Worm (Caenorhabditis elegans) whole organism, young adult: ENCODE results near the gene pigk-1.

Source experiments
- B0019.2 ChIP-seq: fragments of 200-800 bp; sonication (Bioruptor generic); conservative IDR thresholded peaks from 2 replicates; pipeline ENCODE4 v1.3.6; 2022; ENCODE audit warnings: missing genetic modification reagents, missing genetic modification characterization, missing compliant biosample characterization
- C06A6.2 ChIP-seq: fragments of 200-800 bp; sonication (Bioruptor generic); conservative IDR thresholded peaks from 2 replicates; pipeline ENCODE4 v1.3.6; 2022; ENCODE audit warnings: missing genetic modification characterization, missing compliant biosample characterization
- F22D6.2 ChIP-seq: sonication (generic microtip); optimal IDR thresholded peaks from 2 replicates; lab custom pipeline; 2016; ENCODE audit warnings: mild to moderate bottlenecking, missing genetic modification characterization, missing compliant biosample characterization
- F33H1.4 ChIP-seq: fragments of 200-800 bp; sonication (Bioruptor generic); IDR thresholded peaks from 2 replicates; pipeline ENCODE4 v1.3.6; 2022; ENCODE audit warnings: missing genetic modification reagents, missing genetic modification characterization, missing compliant biosample characterization
- F37B4.10 ChIP-seq: fragments of 200-800 bp; sonication (Bioruptor generic); IDR thresholded peaks from 2 replicates; pipeline ENCODE4 v1.3.6; 2022; ENCODE audit warnings: missing genetic modification characterization, missing compliant biosample characterization
- F49E8.2 ChIP-seq: sonication (generic microtip); optimal IDR thresholded peaks from 3 replicates; lab custom pipeline; 2017; ENCODE audit warnings: missing genetic modification characterization, mild to moderate bottlenecking, missing compliant biosample characterization, antibody characterized with exemption, moderate library complexity; ENCODE audit not compliant: insufficient read depth
- F57A8.1 ChIP-seq: fragments of 200-800 bp; sonication (Bioruptor generic); optimal IDR thresholded peaks from 2 replicates; lab custom pipeline; 2018; ENCODE audit warnings: mild to moderate bottlenecking, missing genetic modification characterization, moderate library complexity, missing compliant biosample characterization
- F57C9.4 ChIP-seq: sonication (generic microtip); optimal IDR thresholded peaks from 2 replicates; lab custom pipeline; 2017; ENCODE audit warnings: mild to moderate bottlenecking, missing genetic modification characterization, missing compliant biosample characterization
- K12H6.12 ChIP-seq: fragments of 200-800 bp; sonication (Bioruptor generic); optimal IDR thresholded peaks from 2 replicates; lab custom pipeline; 2018; ENCODE audit warnings: mild to moderate bottlenecking, missing genetic modification characterization, missing compliant biosample characterization
- Y53G8AR.9 ChIP-seq: fragments of 200-800 bp; sonication (Bioruptor generic); conservative IDR thresholded peaks from 2 replicates; pipeline ENCODE4 v1.3.6; 2022; ENCODE audit warnings: missing genetic modification reagents, missing genetic modification characterization, missing compliant biosample characterization
- Y56A3A.18 ChIP-seq: fragments of 200-800 bp; sonication (Bioruptor generic); IDR thresholded peaks from 2 replicates; pipeline ENCODE4 v1.3.6; 2022; ENCODE audit warnings: missing genetic modification reagents, missing genetic modification characterization, missing compliant biosample characterization
- ZK185.1 ChIP-seq: sonication (generic microtip); optimal IDR thresholded peaks from 2 replicates; lab custom pipeline; 2016; ENCODE audit warnings: mild to moderate bottlenecking, missing genetic modification characterization, missing compliant biosample characterization; ENCODE audit not compliant: poor library complexity, severe bottlenecking
- ama-1 ChIP-seq, 3 experiments: fragments of 150-350 bp in 1 of 3; sonication (generic microtip) in 2 of 3; optimal IDR thresholded peaks; 2 replicates each; lab custom pipeline; 2014 to 2018; ENCODE audit warnings: missing biosample characterization in 2 of 3, missing genetic modification characterization in 2 of 3, missing genetic modification reagents in 2 of 3
- aptf-2 ChIP-seq: fragments of 200-800 bp; sonication (Bioruptor generic); conservative IDR thresholded peaks from 2 replicates; pipeline ENCODE4 v1.3.6; 2022; ENCODE audit warnings: missing genetic modification reagents, missing genetic modification characterization, missing compliant biosample characterization
- attf-5 ChIP-seq: fragments of 200-800 bp; sonication (Bioruptor generic); optimal IDR thresholded peaks from 2 replicates; lab custom pipeline; 2018; ENCODE audit warnings: mild to moderate bottlenecking, missing genetic modification characterization, missing compliant biosample characterization
- attf-6 ChIP-seq: fragments of 200-800 bp; sonication (Bioruptor generic); IDR thresholded peaks from 2 replicates; pipeline ENCODE4 v1.3.6; 2022; ENCODE audit warnings: missing genetic modification reagents, missing genetic modification characterization, missing compliant biosample characterization
- cebp-2 ChIP-seq: fragments of 200-800 bp; sonication (Bioruptor generic); IDR thresholded peaks from 2 replicates; pipeline ENCODE4 v1.3.6; 2022; ENCODE audit warnings: missing genetic modification characterization, missing compliant biosample characterization
- ceh-40 ChIP-seq: fragments of 200-800 bp; sonication (Bioruptor generic); IDR thresholded peaks from 2 replicates; pipeline ENCODE4 v1.3.6; 2022; ENCODE audit warnings: missing genetic modification characterization, missing compliant biosample characterization
- ceh-58 ChIP-seq: fragments of 200-800 bp; sonication (Bioruptor generic); IDR thresholded peaks from 2 replicates; pipeline ENCODE4 v1.3.6; 2022; ENCODE audit warnings: missing genetic modification characterization, missing compliant biosample characterization
- ceh-91 ChIP-seq: fragments of 200-800 bp; sonication (Bioruptor generic); IDR thresholded peaks from 2 replicates; pipeline ENCODE4 v1.3.6; 2022; ENCODE audit warnings: missing genetic modification reagents, missing genetic modification characterization, missing compliant biosample characterization
- chd-7 ChIP-seq: sonication (generic microtip); optimal IDR thresholded peaks from 2 replicates; lab custom pipeline; 2016; ENCODE audit warnings: mild to moderate bottlenecking, missing genetic modification characterization, moderate library complexity, missing compliant biosample characterization
- dox-1 ChIP-seq: fragments of 200-800 bp; sonication (Bioruptor generic); IDR thresholded peaks from 2 replicates; pipeline ENCODE4 v1.3.6; 2022; ENCODE audit warnings: missing genetic modification reagents, missing genetic modification characterization, missing compliant biosample characterization
- dpff-1 ChIP-seq: sonication (generic microtip); optimal IDR thresholded peaks from 2 replicates; lab custom pipeline; 2017; ENCODE audit warnings: mild to moderate bottlenecking, missing genetic modification characterization, missing compliant biosample characterization
- egl-44 ChIP-seq: fragments of 200-800 bp; sonication (Bioruptor generic); IDR thresholded peaks from 2 replicates; pipeline ENCODE4 v1.3.6; 2022; ENCODE audit warnings: missing genetic modification reagents, missing genetic modification characterization, missing compliant biosample characterization
- fkh-3 ChIP-seq: sonication (generic microtip); optimal IDR thresholded peaks from 2 replicates; lab custom pipeline; 2016; ENCODE audit warnings: mild to moderate bottlenecking, missing genetic modification characterization, missing compliant biosample characterization
- gei-17 ChIP-seq: fragments of 200-800 bp; sonication (Bioruptor generic); optimal IDR thresholded peaks from 2 replicates; lab custom pipeline; 2018; ENCODE audit warnings: mild to moderate bottlenecking, missing genetic modification characterization, missing compliant biosample characterization
- hlh-26 ChIP-seq: fragments of 200-800 bp; sonication (Bioruptor generic); conservative IDR thresholded peaks from 2 replicates; pipeline ENCODE4 v1.3.6; 2022; ENCODE audit warnings: missing genetic modification reagents, missing genetic modification characterization, missing compliant biosample characterization
- hrde-1 ChIP-seq: sonication (generic microtip); optimal IDR thresholded peaks from 2 replicates; lab custom pipeline; 2016; ENCODE audit warnings: missing genetic modification characterization, mild to moderate bottlenecking, missing compliant biosample characterization, moderate library complexity, missing genotype, missing genetic modification reagents, borderline replicate concordance
- hsf-1 ChIP-seq: fragments of 200-800 bp; sonication (Bioruptor generic); IDR thresholded peaks from 2 replicates; pipeline ENCODE4 v1.3.6; 2022; ENCODE audit warnings: missing genetic modification reagents, missing genetic modification characterization, missing compliant biosample characterization
- lag-1 ChIP-seq: fragments of 200-800 bp; sonication (Bioruptor generic); IDR thresholded peaks from 2 replicates; pipeline ENCODE4 v1.3.6; 2022; ENCODE audit warnings: missing genetic modification reagents, missing genetic modification characterization, missing compliant biosample characterization
- let-607 ChIP-seq, 2 experiments: fragments of 200-800 bp in 1 of 2; sonication (Bioruptor generic) in 1 of 2; sonication (generic microtip) in 1 of 2; optimal IDR thresholded peaks; 2 replicates each; lab custom pipeline; 2016 to 2018; ENCODE audit warnings: mild to moderate bottlenecking in 2 of 2, missing compliant biosample characterization in 2 of 2, missing genetic modification characterization in 2 of 2, moderate library complexity in 2 of 2, missing genotype in 1 of 2
- lin-26 ChIP-seq: fragments of 200-800 bp; sonication (Bioruptor generic); IDR thresholded peaks from 2 replicates; pipeline ENCODE4 v1.3.6; 2022; ENCODE audit warnings: missing genetic modification reagents, missing genetic modification characterization, missing compliant biosample characterization
- lir-1 ChIP-seq: fragments of 200-800 bp; sonication (Bioruptor generic); conservative IDR thresholded peaks from 2 replicates; pipeline ENCODE4 v1.3.6; 2022; ENCODE audit warnings: missing genetic modification reagents, missing genetic modification characterization, missing compliant biosample characterization
- mxl-1 ChIP-seq: sonication (generic microtip); optimal IDR thresholded peaks from 2 replicates; lab custom pipeline; 2016; ENCODE audit warnings: missing genetic modification characterization, missing compliant biosample characterization
- nhr-120 ChIP-seq: fragments of 200-800 bp; sonication (Bioruptor generic); IDR thresholded peaks from 2 replicates; pipeline ENCODE4 v1.3.6; 2022; ENCODE audit warnings: missing genetic modification characterization, missing compliant biosample characterization
- nhr-80 ChIP-seq: sonication (generic microtip); optimal IDR thresholded peaks from 2 replicates; lab custom pipeline; 2016; ENCODE audit warnings: missing genetic modification characterization, missing compliant biosample characterization
- pha-4 ChIP-seq: fragments of 150-350 bp; sonication (generic microtip); optimal IDR thresholded peaks from 2 replicates; lab custom pipeline; 2014; ENCODE audit warnings: missing biosample characterization, missing genetic modification reagents, missing genetic modification characterization
- rcor-1 ChIP-seq: fragments of 200-800 bp; sonication (Bioruptor generic); IDR thresholded peaks from 2 replicates; pipeline ENCODE4 v1.3.6; 2022; ENCODE audit warnings: missing genetic modification reagents, missing genetic modification characterization, missing compliant biosample characterization
- rpc-1 ChIP-seq, 2 experiments: fragments of 150-350 bp in 1 of 2; sonication (generic microtip) in 1 of 2; optimal IDR thresholded peaks; 2 replicates each; lab custom pipeline; 2014 to 2018; ENCODE audit warnings: missing biosample characterization in 1 of 2, missing genetic modification characterization in 1 of 2, missing genetic modification reagents in 1 of 2, missing genotype in 1 of 2
- sea-2 ChIP-seq: fragments of 200-800 bp; sonication (Bioruptor generic); IDR thresholded peaks from 2 replicates; pipeline ENCODE4 v1.3.6; 2022; ENCODE audit warnings: missing genetic modification characterization, missing compliant biosample characterization
- sptf-2 ChIP-seq: fragments of 200-800 bp; sonication (Bioruptor generic); optimal IDR thresholded peaks from 2 replicates; lab custom pipeline; 2018; ENCODE audit warnings: mild to moderate bottlenecking, missing genetic modification characterization, missing compliant biosample characterization
- xnd-1 ChIP-seq: sonication (generic microtip); optimal IDR thresholded peaks from 2 replicates; lab custom pipeline; 2016; ENCODE audit warnings: missing genotype, missing genetic modification reagents, missing genetic modification characterization, missing compliant biosample characterization
- zim-3 ChIP-seq: sonication (generic microtip); optimal IDR thresholded peaks from 2 replicates; lab custom pipeline; 2017; ENCODE audit warnings: mild to moderate bottlenecking, missing genetic modification characterization, moderate library complexity, missing compliant biosample characterization
- ztf-18 ChIP-seq: sonication (generic microtip); optimal IDR thresholded peaks from 2 replicates; lab custom pipeline; 2016; ENCODE audit warnings: missing genotype, mild to moderate bottlenecking, missing genetic modification characterization, missing compliant biosample characterization

The pigk-1 gene

ce11 chrIV:11082789-11083235, 27.0 kb downstream of the pigk-1 start (continued):
- TF ChIP-seq sea-2 (GFP tag; lab: Robert Waterston, UW) (no peak), ZK185.1 (peak; percentile 91), K12H6.12 (tag; lab: Kevin White, UChicago) (peak; percentile 90), attf-5 (GFP tag; lab: Kevin White, UChicago) (peak; percentile 89), F57C9.4 (tag; lab: Kevin White, UChicago) (no peak), rpc-1 (optimal IDR thresholded peaks at IDR 0.05; lab: Kevin White, UChicago) (no peak), rpc-1 (tag; optimal IDR thresholded peaks at IDR 0.05; lab: Kevin White, UChicago) (no peak), F33H1.4 (GFP tag; lab: Robert Waterston, UW) (peak; percentile 62), F22D6.2 (peak; percentile 64), dox-1 (peak; percentile 83), lir-1 (GFP tag; lab: Robert Waterston, UW) (peak; percentile 97), chd-7 (tag; lab: Kevin White, UChicago) (peak; percentile 90), let-607 (tag; optimal IDR thresholded peaks at IDR 0.05; lab: Kevin White, UChicago) (peak; percentile 85 to 87), rcor-1 (GFP tag; lab: Robert Waterston, UW) (peak; percentile 63), ztf-18 (tag; lab: Kevin White, UChicago) (peak; percentile 69), gei-17 (GFP tag; lab: Kevin White, UChicago) (peak; percentile 2), F57A8.1 (no peak)

- TF ChIP-seq cebp-2 (GFP tag; lab: Robert Waterston, UW) = 0 out of 2 replicates have a peak, but pooled peaks have one; percentile 20
- TF ChIP-seq F49E8.2 (tag; lab: Kevin White, UChicago) = no peak
These were observed 27.7 kb downstream of the pigk-1 start, which contains the start of gene let-70 for ce11 chrIV:11082153-11082552. Gene let-70, minus strand, starts transcription at chrIV:11082253.

ce11 chrIV:11080823-11081285, 29.0 kb downstream of the pigk-1 start, which contains the start of gene atg-7:
Gene atg-7, minus strand, starts transcription at chrIV:11081055.
- TF ChIP-seq C06A6.2 (GFP tag; lab: Robert Waterston, UW) = no peak
- no peak for TF ChIP-seq ceh-58 (GFP tag; lab: Robert Waterston, UW)
- TF ChIP-seq hrde-1 (tag; lab: Kevin White, UChicago) = peak; percentile 74
- no peak for TF ChIP-seq lag-1 (GFP tag; lab: Robert Waterston, UW)
- 0 out of 2 replicates have a peak, but pooled peaks have one; percentile 18 for TF ChIP-seq Y56A3A.18 (GFP tag; lab: Robert Waterston, UW)
- TF ChIP-seq nhr-120 (GFP tag; lab: Robert Waterston, UW) = no peak
- TF ChIP-seq ama-1 (optimal IDR thresholded peaks at IDR 0.05; lab: Kevin White, UChicago) = peak; percentile 92
- TF ChIP-seq ama-1 (GFP tag; optimal IDR thresholded peaks at IDR 0.05; lab: Kevin White, UChicago) = peak; percentile 31 to 64
- TF ChIP-seq F37B4.10 = no peak
- TF ChIP-seq lin-26 (GFP tag; lab: Robert Waterston, UW) = no peak
- TF ChIP-seq hsf-1 (GFP tag; lab: Robert Waterston, UW) = 0 out of 2 replicates have a peak, but pooled peaks have one; percentile 58
- TF ChIP-seq dpff-1 = no peak
- no peak for TF ChIP-seq B0019.2
- no peak for TF ChIP-seq F22D6.2
- TF ChIP-seq ceh-91 (GFP tag; lab: Robert Waterston, UW) = no peak
- no peak for TF ChIP-seq fkh-3 (tag; lab: Kevin White, UChicago)
- peak; percentile 15 for TF ChIP-seq attf-5 (GFP tag; lab: Kevin White, UChicago)
- TF ChIP-seq pha-4 (tag; lab: Kevin White, UChicago) = no peak
- peak; percentile 80 for TF ChIP-seq F49E8.2 (tag; lab: Kevin White, UChicago)
- TF ChIP-seq aptf-2 (GFP tag; lab: Robert Waterston, UW) = no peak; the same call in 1 of the 2 replicates
- peak; percentile 28 for TF ChIP-seq xnd-1 (tag; lab: Kevin White, UChicago)
- no peak for TF ChIP-seq hlh-26 (GFP tag; lab: Robert Waterston, UW)
- TF ChIP-seq mxl-1 = no peak
- peak; percentile 76; the same call in 1 of the 2 replicates for TF ChIP-seq attf-6 (GFP tag; lab: Robert Waterston, UW)
- no peak for TF ChIP-seq zim-3 (tag; lab: Kevin White, UChicago)
- no peak for TF ChIP-seq nhr-80 (tag; lab: Kevin White, UChicago)
- TF ChIP-seq egl-44 = no peak
- peak; percentile 40; the same call in 1 of the 2 replicates for TF ChIP-seq Y53G8AR.9 (GFP tag; lab: Robert Waterston, UW)
- no peak for TF ChIP-seq dox-1
- no peak for TF ChIP-seq sptf-2
- TF ChIP-seq ceh-40 (GFP tag; lab: Robert Waterston, UW) = no peak
